Worm (Caenorhabditis elegans): ENCODE data around the gene F35C11.7.

DNA sequence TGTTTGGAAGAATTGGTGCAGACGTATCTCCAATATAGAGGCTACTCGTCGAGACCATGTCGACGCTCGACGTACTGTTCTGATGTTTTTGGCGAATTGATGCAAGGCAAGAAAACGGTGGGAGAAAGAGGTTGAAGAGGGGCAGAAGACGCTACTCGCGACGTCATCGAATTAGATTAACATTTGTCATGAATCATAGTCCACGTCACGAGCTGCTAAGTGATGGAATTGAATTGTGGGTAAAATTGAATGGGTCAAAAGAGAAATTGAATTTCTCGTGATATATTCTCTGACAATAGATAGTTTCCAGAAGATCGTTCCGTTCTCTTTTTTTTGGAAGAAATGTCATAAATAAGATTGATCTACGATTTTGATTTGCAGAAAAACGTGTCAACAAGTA is 3.6 kb downstream of the F35C11.7 start:
- TF ChIP-seq B0310.2 (tag; optimal IDR thresholded peaks at IDR 0.05), result no peak
- no peak for TF ChIP-seq sea-1 (GFP tag; conservative IDR thresholded peaks at IDR 0.05)
